Worm (Caenorhabditis elegans) whole organism, early embryonic: ENCODE measurements around the gene glb-10.
A peak's percentile ranks its signal among the peaks of the same experiment; 100 is the strongest.

ENCODE experiments used
- B0310.2 ChIP-seq: sonication (generic microtip); optimal IDR thresholded peaks from 2 replicates; lab custom pipeline; 2016; ENCODE audit warnings: mild to moderate bottlenecking, missing genetic modification characterization, missing compliant biosample characterization
- F13C5.2 ChIP-seq: sonication (generic microtip); optimal IDR thresholded peaks from 2 replicates; lab custom pipeline; 2017; ENCODE audit warnings: mild to moderate bottlenecking, missing genetic modification characterization, inconsistent platforms, missing compliant biosample characterization
- aly-1 ChIP-seq: sonication (generic microtip); optimal IDR thresholded peaks from 2 replicates; lab custom pipeline; 2016; ENCODE audit warnings: missing genetic modification characterization, missing compliant biosample characterization
- ama-1 ChIP-seq: fragments of 150-350 bp; optimal IDR thresholded peaks from 2 replicates; lab custom pipeline; 2014
- ceh-13 ChIP-seq: fragments of 200-800 bp; sonication (Bioruptor generic); optimal IDR thresholded peaks from 2 replicates; lab custom pipeline; 2018; ENCODE audit warnings: mild to moderate bottlenecking, missing genetic modification characterization, missing compliant biosample characterization
- ceh-36 ChIP-seq: sonication (generic microtip); optimal IDR thresholded peaks from 2 replicates; lab custom pipeline; 2016; ENCODE audit warnings: missing genetic modification characterization, inconsistent platforms, missing compliant biosample characterization
- ets-7 ChIP-seq: sonication (generic microtip); optimal IDR thresholded peaks from 2 replicates; lab custom pipeline; 2016; ENCODE audit warnings: missing genotype, missing genetic modification characterization, missing compliant biosample characterization
- flt-1 ChIP-seq: fragments of 200-800 bp; sonication (Bioruptor generic); IDR thresholded peaks from 2 replicates; pipeline ENCODE4 v1.3.6; 2022; ENCODE audit warnings: missing genetic modification characterization, missing compliant biosample characterization
- hmbx-1 ChIP-seq: sonication (generic microtip); optimal IDR thresholded peaks from 2 replicates; lab custom pipeline; 2016; ENCODE audit warnings: mild to moderate bottlenecking, missing genetic modification characterization, missing compliant biosample characterization
- hmg-4 ChIP-seq: fragments of 200-800 bp; sonication (Bioruptor generic); optimal IDR thresholded peaks from 2 replicates; lab custom pipeline; 2018; ENCODE audit warnings: mild to moderate bottlenecking, missing genetic modification characterization, missing compliant biosample characterization
- hnd-1 ChIP-seq: sonication (generic microtip); optimal IDR thresholded peaks from 2 replicates; lab custom pipeline; 2016; ENCODE audit warnings: missing genetic modification characterization, missing compliant biosample characterization
- pes-1 ChIP-seq: fragments of 200-800 bp; sonication (Bioruptor generic); IDR thresholded peaks from 2 replicates; pipeline ENCODE4 v1.3.6; 2022; ENCODE audit warnings: missing genetic modification reagents, missing genetic modification characterization, missing compliant biosample characterization
- scrt-1 ChIP-seq: fragments of 200-800 bp; sonication (Bioruptor generic); IDR thresholded peaks from 2 replicates; pipeline ENCODE4 v1.3.6; 2022; ENCODE audit warnings: missing genetic modification characterization, missing compliant biosample characterization
- sea-1 ChIP-seq: fragments of 200-800 bp; sonication (Bioruptor generic); conservative IDR thresholded peaks from 2 replicates; pipeline ENCODE4 v1.3.6; 2022; ENCODE audit warnings: missing genetic modification characterization, missing compliant biosample characterization
- tbx-11 ChIP-seq: fragments of 200-800 bp; sonication (Bioruptor generic); IDR thresholded peaks from 2 replicates; pipeline ENCODE4 v1.3.6; 2022; ENCODE audit warnings: missing genetic modification characterization, missing compliant biosample characterization
- tbx-37 ChIP-seq: fragments of 200-800 bp; sonication (Bioruptor generic); conservative IDR thresholded peaks from 2 replicates; pipeline ENCODE4 v1.3.6; 2022; ENCODE audit warnings: missing genetic modification reagents, missing genetic modification characterization, missing compliant biosample characterization
- tra-4 ChIP-seq: sonication (generic microtip); optimal IDR thresholded peaks from 2 replicates; lab custom pipeline; 2017; ENCODE audit warnings: missing genetic modification characterization, missing compliant biosample characterization

Gene glb-10

ce11 chrII:6281002-6281401 is 28.1 kb downstream of the glb-10 start, which contains the start of gene scly-1:
Gene scly-1, minus strand, starts transcription at chrII:6281102.
- TF ChIP-seq scrt-1 (GFP tag; lab: Robert Waterston, UW) (no peak), F13C5.2 (tag; lab: Kevin White, UChicago) (no peak), pes-1 (GFP tag; lab: Robert Waterston, UW) (no peak), flt-1 (GFP tag; lab: Robert Waterston, UW) (no peak), B0310.2 (tag; lab: Kevin White, UChicago) (no peak), ceh-36 (no peak), tbx-11 (GFP tag; lab: Robert Waterston, UW) (no peak), hmg-4 (GFP tag; lab: Kevin White, UChicago) (no peak), ama-1 (no peak), tbx-37 (GFP tag; lab: Robert Waterston, UW) (no peak), hmbx-1 (tag; lab: Kevin White, UChicago) (no peak), aly-1 (tag; lab: Kevin White, UChicago) (no peak)

ce11 chrII:6273916-6274315 is 35.2 kb downstream of the glb-10 start, which contains the start of gene bpl-1:
Gene bpl-1, plus strand, starts transcription at chrII:6274216.
- TF ChIP-seq ceh-13: no peak
- no peak for TF ChIP-seq hnd-1 (tag; lab: Kevin White, UChicago)
- no peak for TF ChIP-seq sea-1
- TF ChIP-seq hmg-4 (GFP tag; lab: Kevin White, UChicago): no peak
- TF ChIP-seq ama-1: no peak
- TF ChIP-seq tra-4 (tag; lab: Kevin White, UChicago): no peak
- TF ChIP-seq B0310.2 (tag; lab: Kevin White, UChicago): no peak
- no peak for TF ChIP-seq hmbx-1 (tag; lab: Kevin White, UChicago)
- no peak for TF ChIP-seq scrt-1 (GFP tag; lab: Robert Waterston, UW)
- no peak for TF ChIP-seq aly-1 (tag; lab: Kevin White, UChicago)
- TF ChIP-seq tbx-37 (GFP tag; lab: Robert Waterston, UW): no peak
- no peak for TF ChIP-seq ets-7 (tag; lab: Kevin White, UChicago)
- no peak for TF ChIP-seq F13C5.2 (tag; lab: Kevin White, UChicago)
- no peak for TF ChIP-seq ceh-36
- TF ChIP-seq tbx-11 (GFP tag; lab: Robert Waterston, UW): no peak
- TF ChIP-seq pes-1 (GFP tag; lab: Robert Waterston, UW): no peak
- TF ChIP-seq flt-1 (GFP tag; lab: Robert Waterston, UW): no peak

- TF ChIP-seq hnd-1 (tag; lab: Kevin White, UChicago) (no peak), hmg-4 (GFP tag; lab: Kevin White, UChicago) (no peak), aly-1 (tag; lab: Kevin White, UChicago) (no peak), B0310.2 (tag; lab: Kevin White, UChicago) (no peak), tra-4 (tag; lab: Kevin White, UChicago) (no peak), tbx-37 (GFP tag; lab: Robert Waterston, UW) (peak; percentile 51; the same call in 1 of the 2 replicates), flt-1 (GFP tag; lab: Robert Waterston, UW) (peak; percentile 23; the same call in 1 of the 2 replicates), sea-1 (no peak), pes-1 (GFP tag; lab: Robert Waterston, UW) (no peak; the same call in 1 of the 2 replicates), ceh-36 (peak; percentile 47), F13C5.2 (tag; lab: Kevin White, UChicago) (peak; percentile 28), hmbx-1 (tag; lab: Kevin White, UChicago) (no peak), ets-7 (tag; lab: Kevin White, UChicago) (no peak), ama-1 (no peak), ceh-13 (no peak), tbx-11 (GFP tag; lab: Robert Waterston, UW) (0 out of 2 replicates have a peak, but pooled peaks have one; percentile 23), scrt-1 (GFP tag; lab: Robert Waterston, UW) (peak; percentile 73; the same call in 1 of the 2 replicates)
Measured at ce11 chrII:6269805-6270414, 39.2 kb downstream of the glb-10 start, which contains the start of gene F13H8.2. Gene F13H8.2, plus strand, starts transcription at chrII:6270364.

ce11 chrII:6267983-6268382 is 41.1 kb downstream of the glb-10 start, which contains the start of gene F13H8.8:
Gene F13H8.8, minus strand, starts transcription at chrII:6268083.
- TF ChIP-seq aly-1 (tag; lab: Kevin White, UChicago): no peak
- no peak for TF ChIP-seq ama-1
- no peak for TF ChIP-seq flt-1 (GFP tag; lab: Robert Waterston, UW)
- TF ChIP-seq scrt-1 (GFP tag; lab: Robert Waterston, UW): no peak

ce11 chrII:6263685-6264084 is 45.4 kb downstream of the glb-10 start, which contains the start of gene F13H8.3:
Gene F13H8.3, plus strand, starts transcription at chrII:6263985.
- TF ChIP-seq ets-7 (tag; lab: Kevin White, UChicago): no peak
- no peak for TF ChIP-seq tra-4 (tag; lab: Kevin White, UChicago)
- TF ChIP-seq sea-1: no peak
- TF ChIP-seq F13C5.2 (tag; lab: Kevin White, UChicago): no peak

- TF ChIP-seq aly-1 (tag; lab: Kevin White, UChicago): no peak
- TF ChIP-seq ets-7 (tag; lab: Kevin White, UChicago): no peak
- TF ChIP-seq hmg-4 (GFP tag; lab: Kevin White, UChicago): no peak
- no peak for TF ChIP-seq tbx-37 (GFP tag; lab: Robert Waterston, UW)
- TF ChIP-seq tra-4 (tag; lab: Kevin White, UChicago): no peak
- no peak for TF ChIP-seq tbx-11 (GFP tag; lab: Robert Waterston, UW)
- no peak for TF ChIP-seq F13C5.2 (tag; lab: Kevin White, UChicago)
- no peak for TF ChIP-seq ceh-13
- TF ChIP-seq ama-1: no peak
- no peak for TF ChIP-seq sea-1
- no peak for TF ChIP-seq scrt-1 (GFP tag; lab: Robert Waterston, UW)
- no peak for TF ChIP-seq B0310.2 (tag; lab: Kevin White, UChicago)
Measured at ce11 chrII:6262222-6262621, 46.9 kb downstream of the glb-10 start, which contains the start of gene F13H8.12. Gene F13H8.12, plus strand, starts transcription at chrII:6262522.

ce11 chrII:6260684-6261083 is 48.4 kb downstream of the glb-10 start, which contains the start of gene nmgp-1:
Gene nmgp-1, plus strand, starts transcription at chrII:6260857.
- TF ChIP-seq hnd-1 (tag; lab: Kevin White, UChicago): no peak
- TF ChIP-seq tbx-11 (GFP tag; lab: Robert Waterston, UW): no peak
- TF ChIP-seq hmg-4 (GFP tag; lab: Kevin White, UChicago): no peak
